Worm (Caenorhabditis elegans): ENCODE measurements around the gene Y39A3B.7.

DNA sequence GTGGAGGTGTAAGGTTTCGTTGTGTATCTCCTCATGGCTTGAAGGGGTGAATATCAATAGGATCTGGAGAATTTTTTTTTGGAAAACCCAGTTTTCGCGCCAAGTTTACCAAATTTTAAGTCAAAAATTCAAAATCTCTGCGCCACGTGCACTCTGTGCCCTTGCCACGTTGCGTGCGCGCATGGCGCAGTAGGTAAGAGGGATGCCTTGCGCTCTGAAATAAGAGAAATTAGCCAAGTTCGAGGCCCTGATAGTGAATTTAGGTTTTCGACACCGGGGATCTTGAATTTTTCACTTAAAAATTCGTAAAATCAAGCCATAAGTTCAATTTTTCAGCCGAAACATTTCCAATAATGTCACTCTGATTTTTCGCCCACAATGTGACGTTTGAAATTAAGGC lies 3.3 kb downstream of the Y39A3B.7 start:
- TF ChIP-seq flt-1 (GFP tag; IDR thresholded peaks at IDR 0.05) (no peak), ztf-29 (GFP tag; IDR thresholded peaks at IDR 0.05) (no peak), T22C8.4 (GFP tag; IDR thresholded peaks at IDR 0.05) (no peak), med-1 (GFP tag; optimal IDR thresholded peaks at IDR 0.05; ENCODE audit: insufficient read depth) (no peak), tab-1 (GFP tag; IDR thresholded peaks at IDR 0.05) (no peak)
